Fruit fly (Drosophila melanogaster): Measurements from ENCODE around the gene CG13605.

The CG13605 gene

DNA sequence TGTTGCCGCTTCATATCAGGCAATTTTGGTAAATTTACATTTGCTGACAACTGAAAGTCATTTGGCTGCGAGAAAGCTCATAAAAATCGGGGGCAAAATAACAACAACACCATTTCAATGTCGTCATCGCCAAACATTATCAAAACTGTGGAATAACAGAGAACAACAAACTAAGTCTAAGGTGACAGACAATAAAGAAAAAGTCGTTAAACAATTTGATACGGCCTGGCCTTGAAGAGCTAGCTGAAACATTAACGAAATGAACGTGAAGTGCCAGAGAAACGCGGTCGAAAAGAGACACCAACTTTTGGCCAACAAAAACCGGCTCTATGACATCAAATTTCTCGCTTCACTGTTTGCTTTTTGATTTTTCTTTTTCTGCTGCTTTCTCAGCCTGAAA is 22.0 kb downstream of the CG13605 start:
- TF ChIP-seq ttk (optimal IDR thresholded peaks at IDR 0.05) (no peak), Sin3A (optimal IDR thresholded peaks at IDR 0.05) (no peak), h (optimal IDR thresholded peaks at IDR 0.05) (no peak), insv (optimal IDR thresholded peaks at IDR 0.05) (no peak), Myc (optimal IDR thresholded peaks at IDR 0.05) (no peak), psq (optimal IDR thresholded peaks at IDR 0.05) (no peak)

DNA sequence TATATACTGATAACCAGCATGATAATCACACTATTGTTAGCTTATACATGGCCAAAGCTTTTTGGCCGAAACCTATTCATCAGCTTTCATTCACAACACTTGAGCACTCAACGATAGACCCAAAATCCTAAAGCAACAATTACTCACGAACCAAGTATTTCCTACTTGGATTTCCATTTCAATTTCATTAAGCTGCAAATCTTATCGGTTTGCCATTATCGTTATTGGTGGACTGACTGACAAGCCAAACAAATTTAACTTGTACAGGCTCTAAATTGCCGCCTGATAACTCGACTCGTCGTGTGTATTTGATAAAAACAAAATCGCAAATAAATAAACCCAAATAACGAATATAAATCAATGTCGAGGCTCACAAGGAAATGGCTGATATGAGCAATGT is 27.2 kb downstream of the CG13605 start:
- TF ChIP-seq Sin3A (optimal IDR thresholded peaks at IDR 0.05) = no peak
- no peak for TF ChIP-seq psq (optimal IDR thresholded peaks at IDR 0.05)
- no peak for TF ChIP-seq Myc (optimal IDR thresholded peaks at IDR 0.05)
- no peak for TF ChIP-seq h (optimal IDR thresholded peaks at IDR 0.05)
- TF ChIP-seq insv (optimal IDR thresholded peaks at IDR 0.05) = no peak
- TF ChIP-seq ttk (optimal IDR thresholded peaks at IDR 0.05) = no peak

DNA sequence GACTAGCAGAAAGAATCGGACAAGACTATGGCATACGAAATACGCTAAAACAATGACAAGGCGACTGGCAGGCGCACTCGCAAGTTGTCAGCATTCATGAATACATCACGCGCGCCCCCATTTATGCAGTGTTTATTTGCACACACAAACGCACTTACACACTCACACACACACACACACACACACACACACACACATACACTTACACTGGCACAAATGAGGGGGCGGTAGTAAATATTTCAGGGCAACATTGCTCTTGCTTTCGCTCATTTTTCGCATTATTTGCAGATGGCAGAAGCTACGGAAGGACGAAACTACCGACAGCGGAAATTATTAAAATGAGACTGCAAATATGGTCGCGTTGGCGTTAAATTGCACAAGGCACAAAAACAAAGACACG is 32.6 kb downstream of the CG13605 start:
- TF ChIP-seq h (optimal IDR thresholded peaks at IDR 0.05) (no peak), Sin3A (optimal IDR thresholded peaks at IDR 0.05) (no peak), insv (optimal IDR thresholded peaks at IDR 0.05) (no peak), psq (optimal IDR thresholded peaks at IDR 0.05) (no peak), ttk (optimal IDR thresholded peaks at IDR 0.05) (no peak), Myc (optimal IDR thresholded peaks at IDR 0.05) (no peak)

DNA sequence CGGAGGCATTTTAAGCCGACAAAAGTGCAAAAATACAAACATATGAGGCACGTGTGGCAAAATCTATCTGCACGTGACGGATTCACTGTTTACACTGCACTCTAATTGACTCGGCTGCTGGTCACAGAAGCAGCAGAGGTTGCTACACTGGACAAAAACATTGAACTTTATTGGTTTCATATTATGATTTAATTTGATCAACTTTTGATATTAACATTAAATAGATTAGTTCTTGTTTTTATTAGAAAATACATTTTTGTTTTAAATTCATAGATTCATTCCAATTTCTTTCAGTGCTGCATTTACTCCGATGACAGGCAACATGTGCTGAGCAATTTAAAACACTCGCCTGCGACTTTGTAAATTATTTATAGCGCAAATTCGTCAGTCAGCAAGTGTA is 33.1 kb downstream of the CG13605 start:
- TF ChIP-seq psq (optimal IDR thresholded peaks at IDR 0.05) (no peak), Myc (optimal IDR thresholded peaks at IDR 0.05) (no peak), Sin3A (optimal IDR thresholded peaks at IDR 0.05) (no peak), h (optimal IDR thresholded peaks at IDR 0.05) (no peak), insv (optimal IDR thresholded peaks at IDR 0.05) (no peak), ttk (optimal IDR thresholded peaks at IDR 0.05) (no peak)

DNA sequence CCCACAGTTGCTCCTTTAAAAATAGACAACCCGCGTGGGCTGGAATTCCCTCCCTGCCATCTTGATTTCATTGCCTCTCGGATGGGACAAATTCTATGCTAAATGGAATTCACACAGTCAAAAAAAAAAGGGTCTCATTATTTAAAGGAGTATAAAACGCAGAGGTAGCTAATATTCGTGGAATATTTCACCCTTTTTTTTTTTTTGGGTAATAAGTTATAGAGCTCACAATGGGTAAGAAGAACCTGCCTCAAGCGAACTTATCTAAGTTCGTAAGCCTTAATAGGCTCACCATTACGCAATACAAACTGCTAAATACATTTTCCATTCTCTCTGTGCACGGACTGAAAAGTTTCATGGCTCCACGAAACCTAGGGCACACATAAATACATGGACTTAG is 38.5 kb downstream of the CG13605 start:
- TF ChIP-seq h (optimal IDR thresholded peaks at IDR 0.05) = no peak
- TF ChIP-seq ttk (optimal IDR thresholded peaks at IDR 0.05) = no peak
- TF ChIP-seq Myc (optimal IDR thresholded peaks at IDR 0.05) = no peak
- TF ChIP-seq psq (optimal IDR thresholded peaks at IDR 0.05) = no peak
- TF ChIP-seq Sin3A (optimal IDR thresholded peaks at IDR 0.05) = no peak
- TF ChIP-seq insv (optimal IDR thresholded peaks at IDR 0.05) = no peak

DNA sequence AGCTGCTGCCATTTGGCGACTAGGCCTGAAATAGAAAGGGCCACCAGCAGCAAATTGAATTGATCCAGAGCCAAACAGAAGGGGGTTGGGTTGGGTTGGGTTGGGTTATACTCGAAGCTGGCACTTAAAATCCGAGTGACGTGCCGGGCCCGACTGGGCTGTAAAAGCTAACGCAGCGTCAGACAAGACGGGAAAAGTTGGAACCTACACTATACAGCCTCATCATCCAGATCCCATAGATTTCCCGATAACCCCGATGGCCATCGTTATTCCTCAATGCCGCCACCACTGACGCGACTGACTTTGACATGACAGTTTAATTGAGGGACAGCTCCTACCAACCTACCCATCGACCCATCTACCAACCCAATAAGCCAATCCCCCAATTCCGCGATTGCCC is 42.2 kb downstream of the CG13605 start:
- TF ChIP-seq psq (optimal IDR thresholded peaks at IDR 0.05) = no peak
- no peak for TF ChIP-seq Sin3A (optimal IDR thresholded peaks at IDR 0.05)
- TF ChIP-seq Myc (optimal IDR thresholded peaks at IDR 0.05) = no peak
- TF ChIP-seq h (optimal IDR thresholded peaks at IDR 0.05) = no peak
- TF ChIP-seq ttk (optimal IDR thresholded peaks at IDR 0.05) = no peak
- no peak for TF ChIP-seq insv (optimal IDR thresholded peaks at IDR 0.05)

DNA sequence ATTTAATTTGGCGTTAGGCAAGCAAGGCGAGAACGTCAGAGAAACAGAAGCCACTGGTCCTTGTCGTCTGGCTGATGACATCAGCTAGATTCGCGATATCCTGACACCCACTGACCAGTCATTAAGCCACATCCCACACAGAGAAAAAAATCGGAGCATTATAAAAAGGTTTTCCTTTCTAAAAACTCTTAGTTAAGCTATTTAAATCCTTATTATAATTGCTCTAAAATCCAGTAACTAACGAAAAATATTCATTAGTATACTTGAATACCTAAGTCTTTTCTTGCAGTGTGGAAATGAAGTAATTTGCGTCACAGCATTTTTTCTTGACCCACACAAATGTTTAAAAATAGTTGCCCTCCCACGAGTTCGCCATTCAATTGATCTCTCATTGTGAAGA is 43.4 kb downstream of the CG13605 start:
- TF ChIP-seq ttk (optimal IDR thresholded peaks at IDR 0.05) (no peak), h (optimal IDR thresholded peaks at IDR 0.05) (no peak), Myc (optimal IDR thresholded peaks at IDR 0.05) (no peak), insv (optimal IDR thresholded peaks at IDR 0.05) (no peak), psq (optimal IDR thresholded peaks at IDR 0.05) (no peak), Sin3A (optimal IDR thresholded peaks at IDR 0.05) (no peak)

DNA sequence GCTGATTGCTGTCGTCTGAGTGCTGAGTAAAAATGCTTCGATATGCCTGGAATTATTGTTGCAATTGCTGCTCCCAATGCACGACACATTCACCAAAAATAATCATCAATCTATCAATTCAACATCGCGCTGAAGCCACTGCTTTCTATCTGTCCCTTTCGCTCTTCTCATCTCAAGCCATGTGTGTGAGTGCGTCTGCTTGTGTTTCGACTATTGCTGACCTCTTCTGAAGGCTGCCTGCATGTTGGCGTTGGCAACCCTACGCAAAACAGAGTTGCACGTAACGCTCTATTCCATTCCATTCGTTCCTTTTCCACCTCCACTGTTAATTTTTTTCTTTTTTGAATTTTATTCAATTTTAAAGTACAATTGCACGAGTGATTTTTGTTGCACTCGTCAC is 46.5 kb downstream of the CG13605 start:
- TF ChIP-seq Myc (optimal IDR thresholded peaks at IDR 0.05) (no peak), h (optimal IDR thresholded peaks at IDR 0.05) (no peak), ttk (optimal IDR thresholded peaks at IDR 0.05) (no peak), Sin3A (optimal IDR thresholded peaks at IDR 0.05) (no peak), psq (optimal IDR thresholded peaks at IDR 0.05) (no peak), insv (optimal IDR thresholded peaks at IDR 0.05) (no peak)

Data from Kc167 (cell line).